Worm (Caenorhabditis elegans): ENCODE results near the gene K08F4.3.
A peak's percentile ranks its signal among the peaks of the same experiment; 100 is the strongest.

Gene K08F4.3

DNA sequence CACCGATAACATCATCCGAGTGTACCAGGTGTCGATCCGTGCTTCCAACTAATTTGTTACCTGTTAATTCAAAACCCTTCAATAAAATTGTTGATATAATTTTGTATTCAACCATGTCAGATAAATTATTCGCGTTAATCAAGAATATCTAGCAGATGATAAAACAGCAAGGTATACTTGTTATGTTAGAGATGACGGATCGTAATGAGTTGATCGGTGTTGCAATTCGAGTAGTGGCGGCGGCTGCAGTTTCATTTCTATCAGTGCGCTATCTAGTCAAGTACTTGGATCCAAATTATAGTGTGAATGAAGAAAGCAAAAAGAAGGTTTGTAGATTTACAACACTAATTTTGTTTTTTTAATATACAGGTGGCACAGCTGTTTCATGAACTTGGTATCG is 48.7 kb downstream of the K08F4.3 start, which contains the start of gene mspn-1 (continued):
- no peak for TF ChIP-seq rpc-1 (optimal IDR thresholded peaks at IDR 0.05)
- no peak for TF ChIP-seq rpc-1 (tag; optimal IDR thresholded peaks at IDR 0.05)
- no peak for TF ChIP-seq dpl-1 (GFP tag; optimal IDR thresholded peaks at IDR 0.05)
- TF ChIP-seq lsy-27 (tag; optimal IDR thresholded peaks at IDR 0.05; ENCODE audit: borderline replicate concordance, insufficient read depth): no peak
- TF ChIP-seq gei-17 (GFP tag; optimal IDR thresholded peaks at IDR 0.05): no peak
- no peak for TF ChIP-seq snpc-1.1 (tag; optimal IDR thresholded peaks at IDR 0.05; ENCODE audit: insufficient read depth)
- no peak for TF ChIP-seq him-1 (tag; optimal IDR thresholded peaks at IDR 0.05)
- no peak for TF ChIP-seq fkh-3 (tag; optimal IDR thresholded peaks at IDR 0.05)
- no peak; the same call in 1 of the 2 replicates for TF ChIP-seq Y56A3A.18 (GFP tag; IDR thresholded peaks at IDR 0.05)
- TF ChIP-seq rcor-1 (GFP tag; IDR thresholded peaks at IDR 0.05): peak; percentile 21; the same call in 1 of the 2 replicates
- no peak for TF ChIP-seq C06A6.2 (GFP tag; conservative IDR thresholded peaks at IDR 0.05)
- TF ChIP-seq ceh-79 (tag; optimal IDR thresholded peaks at IDR 0.05): no peak
- TF ChIP-seq snpc-3.4 (tag; optimal IDR thresholded peaks at IDR 0.05): peak; percentile 8
